Fruit fly (Drosophila melanogaster): ENCODE measurements around the gene CG17030.

CG17030 gene

DNA sequence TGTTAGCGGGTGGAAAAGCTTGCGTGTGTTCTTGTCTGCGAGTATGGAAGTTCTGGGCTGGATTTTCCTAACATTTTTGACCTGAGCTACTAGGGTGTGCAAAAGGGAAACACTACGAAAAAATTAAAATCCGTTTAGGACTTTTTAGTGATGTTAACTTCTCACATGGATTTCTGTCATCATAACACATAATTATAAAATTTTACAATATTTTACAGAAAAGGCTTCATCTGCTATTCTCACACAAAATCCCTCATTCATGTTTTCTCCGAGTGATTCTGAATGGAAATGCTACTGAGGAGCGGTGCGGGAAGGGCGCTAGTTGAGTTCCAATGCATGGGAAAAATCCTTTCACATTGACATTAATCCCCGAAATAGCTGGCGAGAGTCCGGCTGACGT lies at the start of gene CG17030:
TSS of gene CG17030 (minus strand) at position 101 of the 400 bp plus-strand sequence.
- no peak for TF ChIP-seq luna (GFP tag; optimal IDR thresholded peaks at IDR 0.05)
- TF ChIP-seq dysf (GFP tag; IDR thresholded peaks at IDR 0.05): no peak

- TF ChIP-seq Gsc (GFP tag; IDR thresholded peaks at IDR 0.05): no peak
- TF ChIP-seq D (optimal IDR thresholded peaks at IDR 0.05): no peak
- peak; percentile 24 for TF ChIP-seq D (GFP tag; optimal IDR thresholded peaks at IDR 0.05)
- no peak for TF ChIP-seq CG4404 (GFP tag; IDR thresholded peaks at IDR 0.05)
- TF ChIP-seq Oaz (GFP tag; IDR thresholded peaks at IDR 0.05): no peak
- TF ChIP-seq CG17359 (tag; optimal IDR thresholded peaks at IDR 0.05): no peak
- no peak for TF ChIP-seq Ssrp (tag; optimal IDR thresholded peaks at IDR 0.05)
- no peak for TF ChIP-seq CG3838 (GFP tag; optimal IDR thresholded peaks at IDR 0.05)
- no peak for TF ChIP-seq CG10431 (GFP tag; optimal IDR thresholded peaks at IDR 0.05)
- no peak for TF ChIP-seq Bgb (GFP tag; IDR thresholded peaks at IDR 0.05; ENCODE audit: partially characterized antibody)
- TF ChIP-seq bsh (GFP tag; optimal IDR thresholded peaks at IDR 0.05): peak in 1 of 2 experiments; percentile 68
- no peak for TF ChIP-seq br (optimal IDR thresholded peaks at IDR 0.05)
- TF ChIP-seq HLHmδ (GFP tag; optimal IDR thresholded peaks at IDR 0.05): no peak
- no peak for TF ChIP-seq her (GFP tag; optimal IDR thresholded peaks at IDR 0.05)
- TF ChIP-seq tap (tag; optimal IDR thresholded peaks at IDR 0.05): no peak
- TF ChIP-seq fd3F (GFP tag; optimal IDR thresholded peaks at IDR 0.05): no peak
- TF ChIP-seq tio (GFP tag; optimal IDR thresholded peaks at IDR 0.05): no peak
- TF ChIP-seq pnt (GFP tag; optimal IDR thresholded peaks at IDR 0.05): no peak
- no peak for TF ChIP-seq pros (GFP tag; optimal IDR thresholded peaks at IDR 0.05)
- TF ChIP-seq CG12769 (tag; optimal IDR thresholded peaks at IDR 0.05): no peak
- TF ChIP-seq dmrt11E (tag; optimal IDR thresholded peaks at IDR 0.05): peak; percentile 83
- no peak for TF ChIP-seq jumu (GFP tag; optimal IDR thresholded peaks at IDR 0.05)
- TF ChIP-seq CG1529 (GFP tag; optimal IDR thresholded peaks at IDR 0.05): no peak
- TF ChIP-seq Mad (GFP tag; optimal IDR thresholded peaks at IDR 0.05): no peak
- no peak for TF ChIP-seq tll (GFP tag; optimal IDR thresholded peaks at IDR 0.05)
- peak; percentile 31 for TF ChIP-seq gsb-n (tag; optimal IDR thresholded peaks at IDR 0.05)
- no peak for TF ChIP-seq CG34422 (GFP tag; IDR thresholded peaks at IDR 0.05)
- TF ChIP-seq NC2α (GFP tag; optimal IDR thresholded peaks at IDR 0.05): no peak
- no peak for TF ChIP-seq ham (GFP tag; IDR thresholded peaks at IDR 0.05)
- no peak for TF ChIP-seq gro (GFP tag; optimal IDR thresholded peaks at IDR 0.05)
- no peak for TF ChIP-seq lmd (GFP tag; IDR thresholded peaks at IDR 0.05)
- no peak for TF ChIP-seq Elba2 (GFP tag; optimal IDR thresholded peaks at IDR 0.05)
- no peak for TF ChIP-seq sens-2 (GFP tag; IDR thresholded peaks at IDR 0.05)
- TF ChIP-seq CG3163 (GFP tag; optimal IDR thresholded peaks at IDR 0.05): no peak
- no peak for TF ChIP-seq CG5180 (GFP tag; optimal IDR thresholded peaks at IDR 0.05)
- no peak for TF ChIP-seq ash1 (GFP tag; optimal IDR thresholded peaks at IDR 0.05)
- TF ChIP-seq GATAe (GFP tag; conservative IDR thresholded peaks at IDR 0.05): no peak
- TF ChIP-seq slbo (GFP tag; IDR thresholded peaks at IDR 0.05): no peak
- no peak for TF ChIP-seq Nf-YA (GFP tag; IDR thresholded peaks at IDR 0.05)
- TF ChIP-seq lov (optimal IDR thresholded peaks at IDR 0.05): no peak
- TF ChIP-seq lov (GFP tag; IDR thresholded peaks at IDR 0.05): no peak
- TF ChIP-seq CG14860 (GFP tag; IDR thresholded peaks at IDR 0.05; ENCODE audit: partially characterized antibody): no peak
- TF ChIP-seq CG11504 (tag; optimal IDR thresholded peaks at IDR 0.05): peak; percentile 22
- TF ChIP-seq H15 (GFP tag; IDR thresholded peaks at IDR 0.05): no peak
- TF ChIP-seq Antp (GFP tag; optimal IDR thresholded peaks at IDR 0.05): no peak
- TF ChIP-seq maf-S (GFP tag; optimal IDR thresholded peaks at IDR 0.05): no peak
- no peak for TF ChIP-seq CG13296 (GFP tag; optimal IDR thresholded peaks at IDR 0.05)
- TF ChIP-seq crc (GFP tag; optimal IDR thresholded peaks at IDR 0.05): no peak
- TF ChIP-seq sr (GFP tag; IDR thresholded peaks at IDR 0.05): no peak
Measured at dm6 chr3L:5017521-5017920, 37.0 kb upstream of the CG17030 start.

Measured in whole organism, embryonic.